Fruit fly (Drosophila melanogaster) whole organism, embryonic: ENCODE measurements around the gene Ir68b.

Experiments used
- CG10267 ChIP-seq: fragments of 200-800 bp; sonication (Bioruptor generic); optimal IDR thresholded peaks from 2 replicates; lab custom pipeline; 2018; ENCODE audit warnings: missing biosample characterization, mild to moderate bottlenecking, missing genetic modification characterization, moderate library complexity
- CG10654 ChIP-seq: fragments of 200-800 bp; sonication (Bioruptor generic); optimal IDR thresholded peaks from 2 replicates; lab custom pipeline; 2016; ENCODE audit warnings: missing biosample characterization, missing genetic modification characterization
- CG11695 ChIP-seq: fragments of 200-800 bp; sonication (Bioruptor generic); IDR thresholded peaks from 3 replicates; pipeline ENCODE4 v1.3.6; 2022; ENCODE audit warnings: missing biosample characterization, missing genetic modification characterization
- CG12391 ChIP-seq: fragments of 200-800 bp; sonication (Bioruptor generic); optimal IDR thresholded peaks from 3 replicates; lab custom pipeline; 2018; ENCODE audit warnings: missing biosample characterization, mild to moderate bottlenecking, missing genetic modification characterization, moderate library complexity
- CG14667 ChIP-seq: fragments of 200-800 bp; sonication (Bioruptor generic); IDR thresholded peaks from 2 replicates; pipeline ENCODE4 v1.3.6; 2022; ENCODE audit warnings: missing biosample characterization, missing genetic modification characterization
- CG14710 ChIP-seq: fragments of 200-800 bp; sonication (Bioruptor generic); optimal IDR thresholded peaks from 3 replicates; lab custom pipeline; 2019; ENCODE audit warnings: missing biosample characterization, mild to moderate bottlenecking, missing genetic modification characterization, moderate library complexity
- CG14860 ChIP-seq: fragments of 200-800 bp; sonication (Bioruptor generic); IDR thresholded peaks from 3 replicates; pipeline ENCODE4 v1.3.6; 2022; ENCODE audit warnings: missing biosample characterization, missing genetic modification characterization; ENCODE audit not compliant: partially characterized antibody
- CG16813 ChIP-seq: fragments of 200-800 bp; sonication (Bioruptor generic); IDR thresholded peaks from 3 replicates; pipeline ENCODE4 v1.3.6; 2022; ENCODE audit warnings: missing biosample characterization, missing genetic modification characterization; ENCODE audit not compliant: partially characterized antibody
- CG17361 ChIP-seq: fragments of 200-800 bp; sonication (Bioruptor generic); IDR thresholded peaks from 3 replicates; pipeline ENCODE4 v1.3.6; 2022; ENCODE audit warnings: missing biosample characterization, missing genetic modification characterization
- CG17802 ChIP-seq: fragments of 200-800 bp; sonication (Bioruptor generic); optimal IDR thresholded peaks from 2 replicates; lab custom pipeline; 2018; ENCODE audit warnings: missing biosample characterization, mild to moderate bottlenecking, missing genetic modification characterization, moderate library complexity
- CG18764 ChIP-seq: fragments of 200-800 bp; sonication (Bioruptor generic); optimal IDR thresholded peaks from 3 replicates; lab custom pipeline; 2016; ENCODE audit warnings: missing biosample characterization, missing genetic modification characterization
- CG34422 ChIP-seq: fragments of 200-800 bp; sonication (Bioruptor generic); IDR thresholded peaks from 3 replicates; pipeline ENCODE4 v1.3.6; 2022; ENCODE audit warnings: missing biosample characterization, missing genetic modification characterization
- CG42726 ChIP-seq: fragments of 200-800 bp; sonication (Bioruptor generic); IDR thresholded peaks from 2 replicates; pipeline ENCODE4 v1.3.6; 2022; ENCODE audit warnings: missing biosample characterization, missing genetic modification characterization; ENCODE audit not compliant: partially characterized antibody
- CG4282 ChIP-seq: fragments of 200-800 bp; sonication (Bioruptor generic); optimal IDR thresholded peaks from 2 replicates; lab custom pipeline; 2016; ENCODE audit warnings: missing biosample characterization, missing genetic modification characterization
- CG4617 ChIP-seq: fragments of 200-800 bp; sonication (Bioruptor generic); optimal IDR thresholded peaks from 3 replicates; lab custom pipeline; 2016; ENCODE audit warnings: missing biosample characterization, missing genetic modification characterization, borderline replicate concordance
- CG5953 ChIP-seq: fragments of 200-800 bp; sonication (Bioruptor generic); IDR thresholded peaks from 2 replicates; pipeline ENCODE4 v1.3.6; 2022; ENCODE audit warnings: missing biosample characterization, missing genetic modification characterization
- CG6791 ChIP-seq: fragments of 200-800 bp; sonication (Bioruptor generic); IDR thresholded peaks from 3 replicates; pipeline ENCODE4 v1.3.6; 2022; ENCODE audit warnings: missing biosample characterization, missing genetic modification characterization; ENCODE audit not compliant: partially characterized antibody
- CG7839 ChIP-seq: fragments of 200-800 bp; sonication (Bioruptor generic); optimal IDR thresholded peaks from 3 replicates; lab custom pipeline; 2018; ENCODE audit warnings: missing biosample characterization, mild to moderate bottlenecking, missing genetic modification characterization, moderate library complexity
- CG7987 ChIP-seq: fragments of 200-800 bp; sonication (Bioruptor generic); optimal IDR thresholded peaks from 2 replicates; lab custom pipeline; 2018; ENCODE audit warnings: missing biosample characterization, mild to moderate bottlenecking, missing genetic modification characterization, moderate library complexity
- CG8924 ChIP-seq: fragments of 200-800 bp; optimal IDR thresholded peaks from 3 replicates; lab custom pipeline; 2019; ENCODE audit warnings: missing biosample characterization, mild to moderate bottlenecking, missing genetic modification characterization, moderate library complexity
- Chrac-16 ChIP-seq: fragments of 200-800 bp; sonication (Bioruptor generic); optimal IDR thresholded peaks from 3 replicates; lab custom pipeline; 2016; ENCODE audit warnings: missing biosample characterization, missing genetic modification characterization
- Dll ChIP-seq: fragments of 200-800 bp; sonication (Bioruptor generic); IDR thresholded peaks from 4 replicates; pipeline ENCODE4 v1.3.6; 2022; ENCODE audit warnings: missing biosample characterization, missing genetic modification characterization; ENCODE audit not compliant: partially characterized antibody
- Doc2 ChIP-seq: fragments of 200-800 bp; sonication (Bioruptor generic); IDR thresholded peaks from 2 replicates; pipeline ENCODE4 v1.3.6; 2022; ENCODE audit warnings: missing biosample characterization, missing genetic modification characterization
- Doc3 ChIP-seq: fragments of 200-800 bp; sonication (Bioruptor generic); IDR thresholded peaks from 3 replicates; pipeline ENCODE4 v1.3.6; 2022; ENCODE audit warnings: missing biosample characterization, missing genetic modification characterization; ENCODE audit not compliant: partially characterized antibody
- Dp ChIP-seq: fragments of 200-800 bp; sonication (Bioruptor generic); optimal IDR thresholded peaks from 2 replicates; lab custom pipeline; 2018; ENCODE audit warnings: missing biosample characterization, mild to moderate bottlenecking, missing genetic modification characterization, moderate library complexity
- Gsc ChIP-seq: fragments of 200-800 bp; sonication (Bioruptor generic); IDR thresholded peaks from 2 replicates; pipeline ENCODE4 v1.3.6; 2022; ENCODE audit warnings: missing biosample characterization, missing genetic modification characterization
- Myb ChIP-seq: fragments of 200-800 bp; sonication (Bioruptor generic); optimal IDR thresholded peaks from 2 replicates; lab custom pipeline; 2016; ENCODE audit warnings: missing biosample characterization, missing genetic modification characterization
- ato ChIP-seq: fragments of 200-800 bp; sonication (Bioruptor generic); IDR thresholded peaks from 2 replicates; pipeline ENCODE4 v1.3.6; 2022; ENCODE audit warnings: missing biosample characterization, missing genetic modification characterization; ENCODE audit not compliant: partially characterized antibody
- bab2 ChIP-seq: fragments of 200-800 bp; sonication (Bioruptor generic); optimal IDR thresholded peaks from 2 replicates; lab custom pipeline; 2016; ENCODE audit warnings: missing biosample characterization, missing genetic modification characterization
- cato ChIP-seq: fragments of 200-800 bp; sonication (Bioruptor generic); optimal IDR thresholded peaks from 2 replicates; lab custom pipeline; 2016; ENCODE audit warnings: missing biosample characterization, missing genetic modification characterization, borderline replicate concordance
- chinmo ChIP-seq: fragments of 200-800 bp; sonication (Bioruptor generic); IDR thresholded peaks from 4 replicates; pipeline ENCODE4 v1.3.6; 2022; ENCODE audit warnings: missing biosample characterization, missing genetic modification characterization; ENCODE audit not compliant: partially characterized antibody
- fru ChIP-seq: fragments of >200 bp; optimal IDR thresholded peaks from 2 replicates; lab custom pipeline; 2017
- gsb ChIP-seq: fragments of 200-800 bp; sonication (Bioruptor generic); IDR thresholded peaks from 2 replicates; pipeline ENCODE4 v1.3.6; 2022; ENCODE audit warnings: missing biosample characterization, missing genetic modification characterization
- hb ChIP-seq: fragments of 200-800 bp; sonication (Bioruptor generic); IDR thresholded peaks from 3 replicates; pipeline ENCODE4 v1.3.6; 2022; ENCODE audit warnings: missing biosample characterization, missing genetic modification characterization; ENCODE audit not compliant: partially characterized antibody
- hbn ChIP-seq: fragments of 200-800 bp; sonication (Bioruptor generic); IDR thresholded peaks from 2 replicates; pipeline ENCODE4 v1.3.6; 2022; ENCODE audit warnings: missing biosample characterization, missing genetic modification characterization; ENCODE audit not compliant: partially characterized antibody
- knrl ChIP-seq: fragments of 200-800 bp; sonication (Bioruptor generic); IDR thresholded peaks from 3 replicates; pipeline ENCODE4 v1.3.6; 2022; ENCODE audit warnings: missing biosample characterization, missing genetic modification characterization; ENCODE audit not compliant: partially characterized antibody
- lola ChIP-seq, 3 experiments: fragments of >200 bp in 2 of 3; fragments of 200-800 bp in 1 of 3; sonication (Bioruptor generic) in 1 of 3; optimal IDR thresholded peaks; 2 replicates each; lab custom pipeline; 2017 to 2019; ENCODE audit warnings: missing biosample characterization in 3 of 3, missing genetic modification characterization in 3 of 3, mild to moderate bottlenecking in 1 of 3, moderate library complexity in 1 of 3
- nmo ChIP-seq: fragments of 200-800 bp; sonication (Bioruptor generic); optimal IDR thresholded peaks from 2 replicates; lab custom pipeline; 2018; ENCODE audit warnings: missing biosample characterization, mild to moderate bottlenecking, missing genetic modification characterization, moderate library complexity
- p53 ChIP-seq: fragments of 200-800 bp; sonication (Bioruptor generic); optimal IDR thresholded peaks from 2 replicates; lab custom pipeline; 2016; ENCODE audit warnings: missing biosample characterization, missing genetic modification characterization
- pan ChIP-seq, 4 experiments: fragments of >200 bp in 3 of 4; fragments of 200-800 bp in 1 of 4; sonication (Bioruptor generic) in 1 of 4; optimal IDR thresholded peaks in 3 of 4; IDR thresholded peaks in 1 of 4; 2 replicates each; pipeline versions ENCODE4 v1.3.6 to Lab custom; 2017 to 2022; ENCODE audit warnings: missing biosample characterization in 2 of 4, missing genetic modification characterization in 2 of 4, mixed read lengths in 1 of 4
- pfk ChIP-seq: fragments of 200-800 bp; sonication (Bioruptor generic); optimal IDR thresholded peaks from 2 replicates; lab custom pipeline; 2018; ENCODE audit warnings: missing biosample characterization, mild to moderate bottlenecking, missing genetic modification characterization, moderate library complexity
- psq ChIP-seq: fragments of 200-800 bp; sonication (Bioruptor generic); optimal IDR thresholded peaks from 2 replicates; lab custom pipeline; 2017; ENCODE audit warnings: missing biosample characterization, missing genetic modification characterization
- pum ChIP-seq: fragments of 200-800 bp; sonication (Bioruptor generic); optimal IDR thresholded peaks from 2 replicates; lab custom pipeline; 2016; ENCODE audit warnings: missing biosample characterization, missing genetic modification characterization
- pzg ChIP-seq: fragments of 200-800 bp; sonication (Bioruptor generic); optimal IDR thresholded peaks from 3 replicates; lab custom pipeline; 2018; ENCODE audit warnings: missing biosample characterization, mild to moderate bottlenecking, missing genetic modification characterization, moderate library complexity
- rib ChIP-seq: fragments of 200-800 bp; sonication (Bioruptor generic); IDR thresholded peaks from 2 replicates; pipeline ENCODE4 v1.3.6; 2022; ENCODE audit warnings: missing biosample characterization, missing genetic modification characterization
- row ChIP-seq: fragments of 200-800 bp; sonication (Bioruptor generic); IDR thresholded peaks from 3 replicates; pipeline ENCODE4 v1.3.6; 2022; ENCODE audit warnings: missing biosample characterization, missing genetic modification characterization
- toy ChIP-seq: fragments of 200-800 bp; sonication (Bioruptor generic); IDR thresholded peaks from 2 replicates; pipeline ENCODE4 v1.3.6; 2022; ENCODE audit warnings: missing biosample characterization, missing genetic modification characterization

Ir68b gene

DNA sequence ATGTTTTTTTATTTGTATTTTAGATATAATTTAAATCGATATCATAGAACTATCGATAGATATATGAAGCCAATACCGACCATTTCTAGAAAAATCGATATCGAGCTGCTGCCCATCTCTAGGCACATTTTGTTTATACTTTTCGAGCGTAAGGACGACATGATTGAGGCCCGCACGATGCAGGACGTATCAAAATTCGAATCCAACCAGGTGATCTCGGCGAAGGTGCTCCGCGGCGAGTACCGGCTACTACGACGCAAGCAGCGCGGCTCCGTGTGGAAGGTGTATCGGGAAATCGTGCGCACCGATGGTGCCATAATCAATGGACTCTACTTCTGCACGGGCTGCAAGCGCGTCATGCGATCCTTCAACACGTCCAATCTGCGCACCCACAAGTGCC, 9.0 kb downstream of the Ir68b start, which contains the start of gene ssp (continued):
- TF ChIP-seq psq, result no peak
- no peak for TF ChIP-seq Myb (GFP tag; lab: Kevin White, UChicago)
- TF ChIP-seq pfk (GFP tag; lab: Kevin White, UChicago), result no peak
- peak; percentile 21 for TF ChIP-seq CG12391 (tag; lab: Kevin White, UChicago)
- no peak for TF ChIP-seq gsb (GFP tag; lab: Robert Waterston, UW)
- peak; percentile 47 for TF ChIP-seq Dp
- TF ChIP-seq Dll, result peak; percentile 91
- TF ChIP-seq knrl (GFP tag; lab: Robert Waterston, UW), result peak; percentile 74; the same call in 2 of the 3 replicates
- no peak for TF ChIP-seq CG14667 (GFP tag; lab: Robert Waterston, UW)
- 0 out of 4 replicates have a peak, but pooled peaks have one; percentile 27 for TF ChIP-seq chinmo (GFP tag; lab: Robert Waterston, UW)
- peak; percentile 73 for TF ChIP-seq CG14860 (GFP tag; lab: Robert Waterston, UW)
- TF ChIP-seq Doc3 (GFP tag; lab: Robert Waterston, UW), result peak; percentile 79
- peak; percentile 5 for TF ChIP-seq CG14710 (tag; lab: Kevin White, UChicago)
- TF ChIP-seq ato (GFP tag; lab: Robert Waterston, UW), result peak; percentile 56; the same call in 1 of the 2 replicates
- TF ChIP-seq CG18764 (GFP tag; lab: Kevin White, UChicago), result no peak
- TF ChIP-seq row, result peak; percentile 41; the same call in 2 of the 3 replicates
- TF ChIP-seq bab2 (GFP tag; lab: Kevin White, UChicago), result no peak
- TF ChIP-seq CG17802 (tag; lab: Kevin White, UChicago), result no peak
- TF ChIP-seq p53 (GFP tag; lab: Kevin White, UChicago), result no peak
- TF ChIP-seq lola (GFP tag; optimal IDR thresholded peaks at IDR 0.05; lab: Kevin White, UChicago), result no peak
- TF ChIP-seq hbn (GFP tag; lab: Robert Waterston, UW), result peak; percentile 82
- TF ChIP-seq CG34422, result peak; percentile 20; the same call in 1 of the 3 replicates
- TF ChIP-seq CG16813 (GFP tag; lab: Robert Waterston, UW), result peak; percentile 68
- peak; percentile 4 for TF ChIP-seq CG8924 (tag; lab: Kevin White, UChicago)
- no peak for TF ChIP-seq CG7987 (GFP tag; lab: Kevin White, UChicago)
- TF ChIP-seq CG6791, result peak; percentile 81
- peak; percentile 60; the same call in 1 of the 3 replicates for TF ChIP-seq hb (GFP tag; lab: Robert Waterston, UW)
- peak; percentile 50 for TF ChIP-seq pzg (GFP tag; lab: Kevin White, UChicago)
- no peak for TF ChIP-seq fru (lab: Kevin White, UChicago)
- TF ChIP-seq CG7839 (tag; lab: Kevin White, UChicago), result no peak
- TF ChIP-seq nmo, result no peak
- peak; percentile 46 for TF ChIP-seq CG10267 (tag; lab: Kevin White, UChicago)

DNA sequence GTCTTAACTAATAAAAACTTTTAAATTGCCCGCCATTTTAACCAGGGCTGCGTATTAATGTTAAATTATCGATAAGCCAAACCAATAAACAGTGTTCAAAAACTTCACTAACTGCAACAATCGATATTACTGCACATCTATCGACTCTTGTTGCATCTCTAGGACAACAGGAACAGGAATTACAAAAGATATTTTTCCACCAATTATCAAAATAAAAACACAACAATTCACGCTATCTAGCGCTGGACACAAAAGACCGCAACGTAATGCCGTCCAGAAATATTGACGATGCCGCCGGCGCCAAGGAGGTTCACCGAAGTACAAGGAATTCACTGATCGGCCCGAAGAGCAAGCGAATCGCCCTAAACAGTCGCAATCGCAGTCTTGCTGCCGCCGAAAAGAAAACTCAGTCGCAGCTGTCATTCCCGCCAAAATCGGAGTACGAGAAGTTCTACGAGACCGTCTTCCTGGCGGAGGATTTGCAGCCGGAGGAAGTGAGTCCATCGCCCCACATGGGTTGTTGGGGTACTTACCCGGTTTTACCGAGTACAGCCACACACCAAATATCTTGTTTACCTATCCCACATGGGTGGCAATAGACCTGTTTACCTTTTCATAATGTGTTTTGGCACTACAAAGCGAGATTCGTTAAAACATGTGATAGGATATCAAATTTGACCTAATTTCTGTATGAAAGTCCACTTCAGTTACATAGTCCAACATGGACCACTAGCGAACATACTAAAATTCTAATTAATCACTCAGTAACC, 11.0 kb downstream of the Ir68b start, which contains the start of gene vers:
Gene vers, plus strand, starts transcription at position 136 of the 770 bp plus-strand sequence.
- no peak for TF ChIP-seq pum (GFP tag; lab: Kevin White, UChicago)
- TF ChIP-seq lola (GFP tag; optimal IDR thresholded peaks at IDR 0.05; lab: Kevin White, UChicago), result no peak
- TF ChIP-seq rib (GFP tag; lab: Robert Waterston, UW), result no peak
- no peak for TF ChIP-seq Gsc (GFP tag; lab: Robert Waterston, UW)
- TF ChIP-seq CG42726 (GFP tag; lab: Robert Waterston, UW), result peak; percentile 76
- peak; percentile 6 for TF ChIP-seq Chrac-16
- TF ChIP-seq toy (GFP tag; lab: Robert Waterston, UW), result no peak
- 0 out of 3 replicates have a peak, but pooled peaks have one; percentile 23 for TF ChIP-seq CG11695
- no peak for TF ChIP-seq CG10654 (GFP tag; lab: Kevin White, UChicago)
- TF ChIP-seq pan (optimal IDR thresholded peaks at IDR 0.05; lab: Kevin White, UChicago), result no peak
- no peak for TF ChIP-seq pan (GFP tag; optimal IDR thresholded peaks at IDR 0.05 in 1 of 2, IDR thresholded peaks at IDR 0.05 in 1 of 2)
- TF ChIP-seq CG4617 (GFP tag; lab: Kevin White, UChicago), result peak; percentile 82
- TF ChIP-seq bab2 (GFP tag; lab: Kevin White, UChicago), result no peak
- no peak for TF ChIP-seq CG4282 (GFP tag; lab: Kevin White, UChicago)
- TF ChIP-seq CG5953 (GFP tag; lab: Robert Waterston, UW), result no peak
- TF ChIP-seq Doc2, result no peak
- TF ChIP-seq cato (GFP tag; lab: Kevin White, UChicago), result no peak
- TF ChIP-seq CG17361 (GFP tag; lab: Robert Waterston, UW), result 0 out of 3 replicates have a peak, but pooled peaks have one; percentile 34
